Worm (Caenorhabditis elegans) whole organism, L4 larva: ENCODE measurements around the gene hhat-1.

Source experiments
- D1046.2 ChIP-seq: fragments of 200-800 bp; sonication (Bioruptor generic); IDR thresholded peaks from 2 replicates; pipeline ENCODE4 v1.3.6; 2022; ENCODE audit warnings: missing genetic modification characterization, missing compliant biosample characterization
- F10B5.3 ChIP-seq: sonication (generic microtip); optimal IDR thresholded peaks from 2 replicates; lab custom pipeline; 2016; ENCODE audit warnings: mild to moderate bottlenecking, missing genetic modification characterization, missing compliant biosample characterization
- F26F4.8 ChIP-seq: fragments of 200-800 bp; sonication (Bioruptor generic); conservative IDR thresholded peaks from 2 replicates; pipeline ENCODE4 v1.3.6; 2022; ENCODE audit warnings: missing genetic modification characterization, missing compliant biosample characterization
- R02D3.7 ChIP-seq: fragments of 150-350 bp; sonication (generic microtip); optimal IDR thresholded peaks from 3 replicates; lab custom pipeline; 2014; ENCODE audit warnings: missing biosample characterization, missing genetic modification characterization
- ZK546.5 ChIP-seq, 2 experiments: sonication (generic microtip); optimal IDR thresholded peaks; 2 replicates each; lab custom pipeline; 2017; ENCODE audit warnings: missing biosample characterization in 2 of 2, missing genetic modification characterization in 2 of 2
- aha-1 ChIP-seq: fragments of 150-350 bp; peaks from one replicate; lab custom pipeline; 2014; ENCODE audit warnings: missing biosample characterization, missing genetic modification characterization
- ceh-20 ChIP-seq: fragments of 200-800 bp; sonication (Bioruptor generic); IDR thresholded peaks from 2 replicates; pipeline ENCODE4 v1.3.6; 2022; ENCODE audit warnings: missing genetic modification reagents, missing genetic modification characterization, missing compliant biosample characterization
- ceh-28 ChIP-seq: fragments of 150-350 bp; optimal IDR thresholded peaks from 2 replicates; lab custom pipeline; 2014; ENCODE audit warnings: missing biosample characterization, missing genetic modification reagents, missing genetic modification characterization
- ceh-32 ChIP-seq: sonication (generic microtip); optimal IDR thresholded peaks from 2 replicates; lab custom pipeline; 2016; ENCODE audit warnings: mild to moderate bottlenecking, missing genetic modification characterization, missing compliant biosample characterization; ENCODE audit not compliant: poor library complexity
- ctbp-1 ChIP-seq: fragments of 200-800 bp; sonication (Bioruptor generic); IDR thresholded peaks from 2 replicates; pipeline ENCODE4 v1.3.6; 2022; ENCODE audit warnings: missing genetic modification reagents, missing genetic modification characterization, missing compliant biosample characterization
- daf-16 ChIP-seq, 3 experiments: sonication (generic microtip); optimal IDR thresholded peaks; 2 replicates each; lab custom pipeline; 2016 to 2017; ENCODE audit warnings: missing genetic modification characterization in 3 of 3, missing genetic modification reagents in 3 of 3, mild to moderate bottlenecking in 2 of 3, missing compliant biosample characterization in 2 of 3, missing biosample characterization in 1 of 3, moderate library complexity in 1 of 3
- daf-19 ChIP-seq: fragments of 200-800 bp; sonication (Bioruptor generic); conservative IDR thresholded peaks from 2 replicates; pipeline ENCODE4 v1.3.6; 2022; ENCODE audit warnings: missing genetic modification characterization, missing compliant biosample characterization
- daf-8 ChIP-seq: fragments of 200-800 bp; sonication (Bioruptor generic); IDR thresholded peaks from 2 replicates; pipeline ENCODE4 v1.3.6; 2022; ENCODE audit warnings: missing genetic modification characterization, missing compliant biosample characterization
- dmd-8 ChIP-seq: fragments of 200-800 bp; sonication (Bioruptor generic); IDR thresholded peaks from 2 replicates; pipeline ENCODE4 v1.3.6; 2022; ENCODE audit warnings: missing genetic modification characterization, missing compliant biosample characterization
- duxl-1 ChIP-seq: sonication (generic microtip); optimal IDR thresholded peaks from 2 replicates; lab custom pipeline; 2016; ENCODE audit warnings: mild to moderate bottlenecking, missing genetic modification characterization, moderate library complexity, missing compliant biosample characterization; ENCODE audit not compliant: poor library complexity
- dve-1 ChIP-seq: sonication (generic microtip); optimal IDR thresholded peaks from 2 replicates; lab custom pipeline; 2017; ENCODE audit warnings: antibody characterized with exemption, mild to moderate bottlenecking, missing genetic modification characterization, missing compliant biosample characterization; ENCODE audit not compliant: insufficient read depth
- egl-27 ChIP-seq: sonication (generic microtip); optimal IDR thresholded peaks from 3 replicates; lab custom pipeline; 2017; ENCODE audit warnings: missing biosample characterization, missing genetic modification reagents, missing genetic modification characterization
- egl-43 ChIP-seq: fragments of 200-800 bp; sonication (Bioruptor generic); IDR thresholded peaks from 2 replicates; pipeline ENCODE4 v1.3.6; 2022; ENCODE audit warnings: missing genetic modification reagents, missing genetic modification characterization, missing compliant biosample characterization
- gei-8 ChIP-seq: fragments of 200-800 bp; sonication (Bioruptor generic); optimal IDR thresholded peaks from 2 replicates; lab custom pipeline; 2018; ENCODE audit warnings: mild to moderate bottlenecking, missing genetic modification characterization, missing compliant biosample characterization
- hlh-11 ChIP-seq: fragments of 200-800 bp; sonication (Bioruptor generic); optimal IDR thresholded peaks from 2 replicates; lab custom pipeline; 2018; ENCODE audit warnings: mild to moderate bottlenecking, missing genetic modification characterization, missing compliant biosample characterization
- hlh-30 ChIP-seq: sonication (generic microtip); optimal IDR thresholded peaks from 2 replicates; lab custom pipeline; 2017; ENCODE audit warnings: antibody characterized with exemption, mild to moderate bottlenecking, missing genetic modification characterization, missing compliant biosample characterization; ENCODE audit not compliant: insufficient read depth
- jun-1 ChIP-seq: fragments of 150-350 bp; optimal IDR thresholded peaks from 2 replicates; lab custom pipeline; 2014; ENCODE audit warnings: missing biosample characterization, missing genetic modification reagents, missing genetic modification characterization
- lim-7 ChIP-seq: fragments of 200-800 bp; sonication (Bioruptor generic); IDR thresholded peaks from 2 replicates; pipeline ENCODE4 v1.3.6; 2022; ENCODE audit warnings: missing genetic modification characterization, missing compliant biosample characterization
- lin-13 ChIP-seq: fragments of 150-350 bp; optimal IDR thresholded peaks from 2 replicates; lab custom pipeline; 2014; ENCODE audit warnings: missing biosample characterization, missing genetic modification reagents, missing genetic modification characterization
- lin-15B ChIP-seq: fragments of 150-350 bp; sonication (generic microtip); optimal IDR thresholded peaks from 3 replicates; lab custom pipeline; 2014; ENCODE audit warnings: missing biosample characterization, missing genetic modification characterization
- lin-38 ChIP-seq: fragments of 200-800 bp; sonication (Bioruptor generic); IDR thresholded peaks from 2 replicates; pipeline ENCODE4 v1.3.6; 2022; ENCODE audit warnings: missing genetic modification reagents, missing genetic modification characterization, missing compliant biosample characterization
- lin-39 ChIP-seq: fragments of 150-350 bp; optimal IDR thresholded peaks from 2 replicates; lab custom pipeline; 2014; ENCODE audit warnings: missing biosample characterization, missing genetic modification reagents, missing genetic modification characterization
- madf-5 ChIP-seq, 2 experiments: fragments of 200-800 bp; sonication (Bioruptor generic); IDR thresholded peaks; 2 replicates each; pipeline ENCODE4 v1.3.6; 2022; ENCODE audit warnings: missing compliant biosample characterization in 2 of 2, missing genetic modification characterization in 2 of 2
- madf-9 ChIP-seq: fragments of 200-800 bp; sonication (Bioruptor generic); conservative IDR thresholded peaks from 2 replicates; pipeline ENCODE4 v1.3.6; 2022; ENCODE audit warnings: missing genetic modification reagents, missing genetic modification characterization, missing compliant biosample characterization
- mdl-1 ChIP-seq, 2 experiments: fragments of 150-350 bp in 1 of 2; sonication (generic microtip) in 1 of 2; optimal IDR thresholded peaks; 2 replicates each; lab custom pipeline; 2014 to 2017; ENCODE audit warnings: missing biosample characterization in 2 of 2, missing genetic modification characterization in 2 of 2
- mdt-29 ChIP-seq: fragments of 200-800 bp; sonication (Bioruptor generic); IDR thresholded peaks from 2 replicates; pipeline ENCODE4 v1.3.6; 2022; ENCODE audit warnings: missing genetic modification reagents, missing genetic modification characterization, missing compliant biosample characterization
- mep-1 ChIP-seq: fragments of 150-350 bp; sonication (generic microtip); optimal IDR thresholded peaks from 3 replicates; lab custom pipeline; 2014; ENCODE audit warnings: missing biosample characterization, missing genetic modification characterization
- mes-2 ChIP-seq: sonication (generic microtip); optimal IDR thresholded peaks from 2 replicates; lab custom pipeline; 2016; ENCODE audit warnings: missing genotype, mild to moderate bottlenecking, missing genetic modification characterization, missing compliant biosample characterization; ENCODE audit not compliant: poor library complexity, severe bottlenecking
- mxl-3 ChIP-seq: fragments of 200-800 bp; sonication (Bioruptor generic); optimal IDR thresholded peaks from 2 replicates; lab custom pipeline; 2018; ENCODE audit warnings: mild to moderate bottlenecking, missing genetic modification characterization, missing compliant biosample characterization
- nhr-10 ChIP-seq: fragments of 150-350 bp; optimal IDR thresholded peaks from 2 replicates; lab custom pipeline; 2014; ENCODE audit warnings: missing biosample characterization, missing genetic modification characterization
- nhr-102 ChIP-seq: sonication (generic microtip); optimal IDR thresholded peaks from 2 replicates; lab custom pipeline; 2016; ENCODE audit warnings: mild to moderate bottlenecking, missing genetic modification characterization, moderate library complexity, missing compliant biosample characterization
- nhr-11 ChIP-seq: fragments of 150-350 bp; optimal IDR thresholded peaks from 2 replicates; lab custom pipeline; 2014; ENCODE audit warnings: missing biosample characterization, missing genetic modification characterization
- nhr-111 ChIP-seq: fragments of 200-800 bp; sonication (Bioruptor generic); optimal IDR thresholded peaks from 2 replicates; lab custom pipeline; 2018; ENCODE audit warnings: mild to moderate bottlenecking, missing genetic modification characterization, missing compliant biosample characterization
- nhr-28 ChIP-seq: fragments of 150-350 bp; optimal IDR thresholded peaks from 2 replicates; lab custom pipeline; 2014; ENCODE audit warnings: missing biosample characterization, missing genetic modification characterization
- nhr-6 ChIP-seq: fragments of 150-350 bp; optimal IDR thresholded peaks from 2 replicates; lab custom pipeline; 2014; ENCODE audit warnings: missing biosample characterization, missing genetic modification characterization
- php-3 ChIP-seq: fragments of 200-800 bp; sonication (Bioruptor generic); IDR thresholded peaks from 2 replicates; pipeline ENCODE4 v1.3.6; 2022; ENCODE audit warnings: missing genetic modification reagents, missing genetic modification characterization, missing compliant biosample characterization
- rbr-2 ChIP-seq: sonication (generic microtip); optimal IDR thresholded peaks from 2 replicates; lab custom pipeline; 2016; ENCODE audit warnings: missing genotype, missing genetic modification characterization, missing compliant biosample characterization
- saeg-2 ChIP-seq: fragments of 200-800 bp; sonication (Bioruptor generic); IDR thresholded peaks from 2 replicates; pipeline ENCODE4 v1.3.6; 2022; ENCODE audit warnings: missing genetic modification reagents, missing genetic modification characterization, missing compliant biosample characterization
- set-16 ChIP-seq: fragments of 200-800 bp; sonication (Bioruptor generic); IDR thresholded peaks from 2 replicates; pipeline ENCODE4 v1.3.6; 2022; ENCODE audit warnings: missing genetic modification reagents, missing genetic modification characterization, missing compliant biosample characterization
- skn-1 ChIP-seq: fragments of 150-350 bp; optimal IDR thresholded peaks from 2 replicates; lab custom pipeline; 2014; ENCODE audit warnings: missing biosample characterization, missing genetic modification characterization
- tag-97 ChIP-seq: fragments of 200-800 bp; sonication (Bioruptor generic); IDR thresholded peaks from 2 replicates; pipeline ENCODE4 v1.3.6; 2022; ENCODE audit warnings: missing genetic modification characterization, missing compliant biosample characterization
- tra-1 ChIP-seq: fragments of 200-800 bp; sonication (Bioruptor generic); IDR thresholded peaks from 2 replicates; pipeline ENCODE4 v1.3.6; 2022; ENCODE audit warnings: missing genetic modification reagents, missing genetic modification characterization, missing compliant biosample characterization
- unc-62 ChIP-seq, 3 experiments: fragments of 150-350 bp in 1 of 3; sonication (generic microtip); optimal IDR thresholded peaks in 2 of 3; peaks in 1 of 3; 1 replicate in 1 of 3; 2 replicates in 2 of 3; lab custom pipeline; 2014 to 2017; ENCODE audit warnings: missing biosample characterization in 3 of 3, missing genetic modification characterization in 3 of 3, missing genetic modification reagents in 3 of 3, missing genotype in 1 of 3
- zfp-2 ChIP-seq: sonication (generic microtip); optimal IDR thresholded peaks from 2 replicates; lab custom pipeline; 2016; ENCODE audit warnings: mild to moderate bottlenecking, missing genetic modification characterization, missing compliant biosample characterization
- zip-2 ChIP-seq: fragments of 150-350 bp; optimal IDR thresholded peaks from 2 replicates; lab custom pipeline; 2014; ENCODE audit warnings: missing biosample characterization, missing genetic modification characterization
- ztf-11 ChIP-seq: fragments of 150-350 bp; optimal IDR thresholded peaks from 2 replicates; lab custom pipeline; 2014; ENCODE audit warnings: missing biosample characterization, missing genetic modification characterization

The hhat-1 gene

DNA sequence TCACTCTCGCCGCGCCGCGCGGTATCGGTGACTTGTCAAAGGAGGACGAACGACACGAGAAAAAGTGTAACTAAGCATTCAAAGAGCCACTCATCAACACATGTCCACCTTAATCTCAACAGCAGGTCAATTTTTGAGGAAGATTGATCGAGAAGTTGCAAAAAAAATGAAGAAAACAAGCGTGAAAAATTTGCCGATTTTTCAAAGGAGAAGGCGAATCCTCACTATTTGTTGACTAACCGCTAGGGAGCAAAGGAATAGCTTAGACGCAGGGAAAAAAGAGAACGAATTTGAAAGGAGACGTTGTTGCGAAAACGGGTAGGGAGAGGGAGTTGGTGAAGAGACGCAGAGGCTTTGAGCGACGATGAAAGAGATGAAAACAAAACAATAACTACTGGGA lies 33.0 kb upstream of the hhat-1 start:
- TF ChIP-seq hlh-30 (tag; lab: Kevin White, UChicago) (peak; percentile 8), zip-2 (tag; lab: Kevin White, UChicago) (no peak), lim-7 (no peak), zfp-2 (no peak), nhr-111 (GFP tag; lab: Kevin White, UChicago) (no peak), saeg-2 (no peak), skn-1 (tag; lab: Kevin White, UChicago) (no peak), madf-5 (GFP tag; IDR thresholded peaks at IDR 0.05; lab: Robert Waterston, UW) (no peak), lin-15B (no peak), ztf-11 (tag; lab: Kevin White, UChicago) (no peak), daf-19 (GFP tag; lab: Robert Waterston, UW) (no peak), mes-2 (tag; lab: Kevin White, UChicago) (peak; percentile 43), R02D3.7 (no peak), aha-1 (tag; lab: Kevin White, UChicago) (peak; percentile 1), F26F4.8 (no peak), ceh-20 (GFP tag; lab: Robert Waterston, UW) (peak; percentile 78), lin-38 (GFP tag; lab: Robert Waterston, UW) (no peak), lin-13 (GFP tag; lab: Kevin White, UChicago) (no peak), lin-39 (no peak), php-3 (GFP tag; lab: Robert Waterston, UW) (no peak), madf-9 (GFP tag; lab: Robert Waterston, UW) (no peak), daf-8 (GFP tag; lab: Robert Waterston, UW) (no peak), unc-62 (GFP tag; optimal IDR thresholded peaks at IDR 0.05 in 1 of 2; lab: Kevin White, UChicago) (peak in 1 of 2 experiments; percentile 75), unc-62 (tag; optimal IDR thresholded peaks at IDR 0.05; lab: Kevin White, UChicago) (no peak), nhr-6 (tag; lab: Kevin White, UChicago) (no peak), dmd-8 (GFP tag; lab: Robert Waterston, UW) (no peak), ZK546.5 (tag; optimal IDR thresholded peaks at IDR 0.05; lab: Kevin White, UChicago) (no peak), tra-1 (GFP tag; lab: Robert Waterston, UW) (0 out of 2 replicates have a peak, but pooled peaks have one; percentile 25), nhr-11 (peak; percentile 59), egl-27 (no peak), rbr-2 (tag; lab: Kevin White, UChicago) (peak; percentile 50), set-16 (GFP tag; lab: Robert Waterston, UW) (no peak), D1046.2 (GFP tag; lab: Robert Waterston, UW) (no peak), duxl-1 (no peak), mep-1 (tag; lab: Kevin White, UChicago) (peak; percentile 24), ctbp-1 (no peak), F10B5.3 (tag; lab: Kevin White, UChicago) (no peak), daf-16 (GFP tag; optimal IDR thresholded peaks at IDR 0.05; lab: Kevin White, UChicago) (peak in 1 of 2 experiments; percentile 91), daf-16 (tag; optimal IDR thresholded peaks at IDR 0.05; lab: Kevin White, UChicago) (no peak), gei-8 (GFP tag; lab: Kevin White, UChicago) (no peak), ceh-28 (no peak), egl-43 (GFP tag; lab: Robert Waterston, UW) (no peak), mdl-1 (tag; optimal IDR thresholded peaks at IDR 0.05; lab: Kevin White, UChicago) (peak in 1 of 2 experiments; percentile 54), ceh-32 (tag; lab: Kevin White, UChicago) (no peak), dve-1 (no peak), mdt-29 (no peak), tag-97 (GFP tag; lab: Robert Waterston, UW) (no peak), mxl-3 (GFP tag; lab: Kevin White, UChicago) (peak; percentile 36), nhr-28 (peak; percentile 8), jun-1 (tag; lab: Kevin White, UChicago) (no peak), nhr-102 (tag; lab: Kevin White, UChicago) (no peak), hlh-11 (tag; lab: Kevin White, UChicago) (peak; percentile 69), nhr-10 (tag; lab: Kevin White, UChicago) (no peak)
